Worm (Caenorhabditis elegans): ENCODE measurements around the gene F40G9.12.

The F40G9.12 gene

ce11 chrIII:147570-148076 lies 24.0 kb upstream of the F40G9.12 start, which contains the start of gene sqst-5:
Gene sqst-5, minus strand, starts transcription at chrIII:147620.
- no peak for TF ChIP-seq lin-11 (tag; optimal IDR thresholded peaks at IDR 0.05)
- no peak for TF ChIP-seq pat-9 (tag; optimal IDR thresholded peaks at IDR 0.05)
- no peak for TF ChIP-seq ceh-14 (tag; optimal IDR thresholded peaks at IDR 0.05)
- no peak for TF ChIP-seq fax-1 (tag; optimal IDR thresholded peaks at IDR 0.05)
- TF ChIP-seq tbx-2 (tag; optimal IDR thresholded peaks at IDR 0.05): no peak
- no peak for TF ChIP-seq pros-1 (tag; optimal IDR thresholded peaks at IDR 0.05)
- no peak for TF ChIP-seq hlh-6 (tag; optimal IDR thresholded peaks at IDR 0.05)
- TF ChIP-seq hlh-8 (tag; optimal IDR thresholded peaks at IDR 0.05): no peak
- TF ChIP-seq K09A11.1 (tag; optimal IDR thresholded peaks at IDR 0.05; ENCODE audit: insufficient read depth): no peak
- no peak for TF ChIP-seq ceh-48 (tag; optimal IDR thresholded peaks at IDR 0.05)
- no peak for TF ChIP-seq syd-9 (tag; optimal IDR thresholded peaks at IDR 0.05)
- no peak for TF ChIP-seq ama-1 (optimal IDR thresholded peaks at IDR 0.05)
- no peak for TF ChIP-seq rnt-1 (tag; optimal IDR thresholded peaks at IDR 0.05)
- TF ChIP-seq ceh-2 (tag; optimal IDR thresholded peaks at IDR 0.05): no peak
- TF ChIP-seq unc-55 (GFP tag; optimal IDR thresholded peaks at IDR 0.05): no peak
- no peak for TF ChIP-seq C38D4.7 (GFP tag; optimal IDR thresholded peaks at IDR 0.05)

ce11 chrIII:149132-149531 lies 22.5 kb upstream of the F40G9.12 start:
- TF ChIP-seq sox-2 (GFP tag; IDR thresholded peaks at IDR 0.05): no peak
- no peak for TF ChIP-seq F13H6.1 (tag; optimal IDR thresholded peaks at IDR 0.05)
- no peak for TF ChIP-seq pros-1 (tag; optimal IDR thresholded peaks at IDR 0.05)
- no peak for TF ChIP-seq C38D4.7 (GFP tag; optimal IDR thresholded peaks at IDR 0.05)
- TF ChIP-seq Y22D7AL.16 (tag; optimal IDR thresholded peaks at IDR 0.05): no peak
- TF ChIP-seq ama-1 (optimal IDR thresholded peaks at IDR 0.05): no peak
- no peak for TF ChIP-seq lim-6 (tag; optimal IDR thresholded peaks at IDR 0.05)
- TF ChIP-seq pha-4 (tag; optimal IDR thresholded peaks at IDR 0.05): no peak
- no peak for TF ChIP-seq ceh-45 (GFP tag; IDR thresholded peaks at IDR 0.05)
- TF ChIP-seq hlh-13 (GFP tag; optimal IDR thresholded peaks at IDR 0.05): no peak
- no peak for TF ChIP-seq pqm-1 (tag; optimal IDR thresholded peaks at IDR 0.05)
- TF ChIP-seq eyg-1 (tag; optimal IDR thresholded peaks at IDR 0.05): no peak
- TF ChIP-seq ceh-48 (tag; optimal IDR thresholded peaks at IDR 0.05): no peak
- no peak for TF ChIP-seq unc-55 (GFP tag; optimal IDR thresholded peaks at IDR 0.05)
- no peak for TF ChIP-seq dve-1 (tag; optimal IDR thresholded peaks at IDR 0.05)
- no peak for TF ChIP-seq che-1 (tag; optimal IDR thresholded peaks at IDR 0.05)
- TF ChIP-seq sdc-2 (tag; optimal IDR thresholded peaks at IDR 0.05): no peak

- TF ChIP-seq ceh-34 (tag; optimal IDR thresholded peaks at IDR 0.05) (no peak), K09A11.1 (tag; optimal IDR thresholded peaks at IDR 0.05; ENCODE audit: insufficient read depth) (no peak), ets-4 (tag; optimal IDR thresholded peaks at IDR 0.05) (no peak), lin-11 (tag; optimal IDR thresholded peaks at IDR 0.05) (no peak), hlh-30 (tag; optimal IDR thresholded peaks at IDR 0.05; ENCODE audit: insufficient read depth) (no peak), npax-4 (tag; optimal IDR thresholded peaks at IDR 0.05) (no peak), fkh-6 (tag; optimal IDR thresholded peaks at IDR 0.05) (no peak), dve-1 (tag; optimal IDR thresholded peaks at IDR 0.05) (no peak), C08G9.2 (tag; optimal IDR thresholded peaks at IDR 0.05) (no peak)
These were observed 20.6 kb upstream of the F40G9.12 start for ce11 chrIII:151084-151483.

ce11 chrIII:154168-154567 lies 17.5 kb upstream of the F40G9.12 start:
- peak; percentile 100 for TF ChIP-seq elt-2 (tag; optimal IDR thresholded peaks at IDR 0.05)
- peak; percentile 70 for TF ChIP-seq pqm-1 (tag; optimal IDR thresholded peaks at IDR 0.05)
- no peak for TF ChIP-seq sox-4 (tag; optimal IDR thresholded peaks at IDR 0.05)
- TF ChIP-seq ceh-34 (tag; optimal IDR thresholded peaks at IDR 0.05): no peak

Data from whole organism, late embryonic.